Worm (Caenorhabditis elegans): ENCODE measurements around the gene acl-2.
A peak's percentile ranks its signal among the peaks of the same experiment; 100 is the strongest.

acl-2 gene

ce11 chrV:10043234-10043796 lies 12.4 kb upstream of the acl-2 start, which contains the start of gene T06E8.8 (continued):
- no peak for TF ChIP-seq lin-39 (tag; optimal IDR thresholded peaks at IDR 0.05)
- no peak for TF ChIP-seq elt-3 (tag; optimal IDR thresholded peaks at IDR 0.05)
- TF ChIP-seq Y55F3AM.14 (GFP tag; optimal IDR thresholded peaks at IDR 0.05), result peak; percentile 20
- TF ChIP-seq nhr-23 (tag; optimal IDR thresholded peaks at IDR 0.05), result no peak
- TF ChIP-seq sem-4 (tag; optimal IDR thresholded peaks at IDR 0.05), result peak; percentile 82
- TF ChIP-seq elt-1 (tag; optimal IDR thresholded peaks at IDR 0.05), result no peak
- no peak for TF ChIP-seq ceh-82 (tag; optimal IDR thresholded peaks at IDR 0.05)

ce11 chrV:10042254-10042653 lies 11.4 kb upstream of the acl-2 start:
- TF ChIP-seq aly-2 (tag; optimal IDR thresholded peaks at IDR 0.05) (no peak), R02D3.7 (tag; optimal IDR thresholded peaks at IDR 0.05) (no peak), Y55F3AM.14 (GFP tag; optimal IDR thresholded peaks at IDR 0.05) (no peak), unc-55 (GFP tag; optimal IDR thresholded peaks at IDR 0.05) (peak; percentile 74), ztf-11 (tag; optimal IDR thresholded peaks at IDR 0.05) (no peak), unc-39 (tag; optimal IDR thresholded peaks at IDR 0.05) (no peak), lin-39 (tag; optimal IDR thresholded peaks at IDR 0.05) (no peak), sem-4 (tag; optimal IDR thresholded peaks at IDR 0.05) (peak; percentile 4), ztf-4 (tag; optimal IDR thresholded peaks at IDR 0.05) (no peak), fos-1 (tag; optimal IDR thresholded peaks at IDR 0.05) (peak; percentile 46), nhr-10 (tag; optimal IDR thresholded peaks at IDR 0.05) (peak; percentile 8), mab-5 (tag; optimal IDR thresholded peaks at IDR 0.05) (peak; percentile 36), snpc-4 (tag; optimal IDR thresholded peaks at IDR 0.05) (no peak), nhr-12 (tag; optimal IDR thresholded peaks at IDR 0.05) (no peak), nhr-6 (tag; optimal IDR thresholded peaks at IDR 0.05) (peak; percentile 23), ZK546.5 (tag; optimal IDR thresholded peaks at IDR 0.05) (no peak), F13H6.1 (tag; optimal IDR thresholded peaks at IDR 0.05) (peak; percentile 80), nhr-21 (tag; optimal IDR thresholded peaks at IDR 0.05) (peak; percentile 39), elt-1 (tag; optimal IDR thresholded peaks at IDR 0.05) (no peak), egl-27 (tag; optimal IDR thresholded peaks at IDR 0.05) (peak; percentile 71), ceh-16 (tag; optimal IDR thresholded peaks at IDR 0.05) (no peak), dmd-4 (tag; optimal IDR thresholded peaks at IDR 0.05) (no peak), sma-9 (GFP tag; optimal IDR thresholded peaks at IDR 0.05) (peak; percentile 95), sma-9 (tag; optimal IDR thresholded peaks at IDR 0.05) (no peak), ceh-82 (tag; optimal IDR thresholded peaks at IDR 0.05) (no peak), ama-1 (optimal IDR thresholded peaks at IDR 0.05) (no peak), nhr-25 (tag; optimal IDR thresholded peaks at IDR 0.05) (peak; percentile 3), lin-13 (GFP tag; optimal IDR thresholded peaks at IDR 0.05) (peak; percentile 40), blmp-1 (tag; optimal IDR thresholded peaks at IDR 0.05; ENCODE audit: insufficient read depth) (no peak), gmeb-1 (tag; optimal IDR thresholded peaks at IDR 0.05) (peak; percentile 42), ztf-1 (GFP tag; conservative IDR thresholded peaks at IDR 0.05) (no peak), C34F6.9 (tag; optimal IDR thresholded peaks at IDR 0.05) (peak; percentile 84), crh-2 (tag; optimal IDR thresholded peaks at IDR 0.05) (peak; percentile 81), skn-1 (tag; optimal IDR thresholded peaks at IDR 0.05) (no peak), mdl-1 (tag; optimal IDR thresholded peaks at IDR 0.05) (peak in 1 of 2 experiments; percentile 71), alr-1 (tag; optimal IDR thresholded peaks at IDR 0.05) (no peak), lin-11 (tag; optimal IDR thresholded peaks at IDR 0.05) (peak; percentile 27), zag-1 (tag; optimal IDR thresholded peaks at IDR 0.05) (peak; percentile 28), lsy-2 (tag; optimal IDR thresholded peaks at IDR 0.05) (peak; percentile 89 to 98), sma-3 (GFP tag; optimal IDR thresholded peaks at IDR 0.05) (peak; percentile 53), nhr-237 (tag; optimal IDR thresholded peaks at IDR 0.05) (no peak), mbf-1 (tag; optimal IDR thresholded peaks at IDR 0.05) (no peak), nhr-129 (tag; optimal IDR thresholded peaks at IDR 0.05) (peak; percentile 80), elt-3 (tag; optimal IDR thresholded peaks at IDR 0.05) (no peak), nhr-77 (tag; optimal IDR thresholded peaks at IDR 0.05) (no peak), nhr-11 (tag; optimal IDR thresholded peaks at IDR 0.05) (no peak)

All from whole organism, L2 larva.